Fruit fly (Drosophila melanogaster): ENCODE results near the gene CG17726.

The CG17726 gene

DNA sequence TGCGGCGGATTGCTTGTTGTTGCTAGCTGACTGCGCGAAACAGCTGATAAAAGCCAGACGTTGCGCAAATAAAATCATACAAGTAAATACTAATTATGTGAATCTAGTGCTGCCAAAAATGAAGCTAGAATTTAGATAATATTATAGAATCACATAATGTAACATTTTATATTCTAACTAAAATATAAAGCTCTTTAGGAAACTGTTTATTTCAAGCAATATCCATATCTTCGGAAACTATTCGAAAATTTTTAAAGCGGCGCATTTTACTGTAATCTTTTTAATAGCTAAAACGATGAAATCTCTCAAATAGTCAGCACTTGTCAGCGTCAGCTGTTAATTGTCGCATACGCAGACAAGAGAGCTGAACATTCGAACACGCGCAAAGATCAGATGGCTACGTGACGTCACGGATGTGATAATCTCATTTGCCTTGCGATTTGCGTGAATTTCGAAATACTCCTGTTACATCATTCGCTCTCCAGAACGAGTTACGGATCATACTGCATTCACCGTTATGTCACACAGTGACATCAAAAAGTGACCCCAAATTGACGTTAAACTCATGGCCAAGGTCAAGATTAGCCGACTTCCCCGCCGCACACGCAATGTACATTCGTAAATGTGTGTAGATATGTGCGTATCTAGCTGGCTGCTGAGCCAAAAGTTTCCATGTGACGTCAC, 16.6 kb downstream of the CG17726 start (continued):
- TF ChIP-seq lbe (GFP tag; optimal IDR thresholded peaks at IDR 0.05) (peak; percentile 24), CG14860 (GFP tag; IDR thresholded peaks at IDR 0.05; ENCODE audit: partially characterized antibody) (no peak), lov (optimal IDR thresholded peaks at IDR 0.05) (no peak), lov (GFP tag; IDR thresholded peaks at IDR 0.05) (no peak), CG11696 (GFP tag; IDR thresholded peaks at IDR 0.05) (no peak), odd (GFP tag; optimal IDR thresholded peaks at IDR 0.05) (no peak), Atf-2 (GFP tag; optimal IDR thresholded peaks at IDR 0.05) (no peak), ara (GFP tag; IDR thresholded peaks at IDR 0.05) (no peak), Atf6 (GFP tag; IDR thresholded peaks at IDR 0.05) (no peak), pum (GFP tag; optimal IDR thresholded peaks at IDR 0.05) (no peak), CG7556 (GFP tag; optimal IDR thresholded peaks at IDR 0.05) (peak; percentile 47), CG10209 (GFP tag; optimal IDR thresholded peaks at IDR 0.05) (no peak), Fer1 (GFP tag; optimal IDR thresholded peaks at IDR 0.05) (peak; percentile 77), Dad (GFP tag; optimal IDR thresholded peaks at IDR 0.05) (no peak), al (GFP tag; IDR thresholded peaks at IDR 0.05) (0 out of 2 replicates have a peak, but pooled peaks have one; percentile 20), nom (GFP tag; optimal IDR thresholded peaks at IDR 0.05) (peak; percentile 30), Camta (GFP tag; optimal IDR thresholded peaks at IDR 0.05) (no peak), sim (GFP tag; IDR thresholded peaks at IDR 0.05) (no peak), Eip74EF (GFP tag; optimal IDR thresholded peaks at IDR 0.05) (no peak), CG4820 (GFP tag; optimal IDR thresholded peaks at IDR 0.05) (peak; percentile 20), sna (GFP tag; IDR thresholded peaks at IDR 0.05; ENCODE audit: partially characterized antibody) (no peak), wdn (GFP tag; IDR thresholded peaks at IDR 0.05) (no peak), HHEX (GFP tag; optimal IDR thresholded peaks at IDR 0.05) (peak; percentile 38), Bteb2 (GFP tag; optimal IDR thresholded peaks at IDR 0.05) (no peak), BtbVII (GFP tag; optimal IDR thresholded peaks at IDR 0.05) (peak; percentile 84), CG9932 (GFP tag; IDR thresholded peaks at IDR 0.05) (no peak), BEAF-32 (GFP tag; optimal IDR thresholded peaks at IDR 0.05) (no peak), pfk (GFP tag; optimal IDR thresholded peaks at IDR 0.05) (no peak), CG2116 (GFP tag; optimal IDR thresholded peaks at IDR 0.05) (no peak), CG8290 (GFP tag; optimal IDR thresholded peaks at IDR 0.05) (peak; percentile 11), CG8290 (tag; optimal IDR thresholded peaks at IDR 0.05) (peak in 1 of 2 experiments; percentile 13), ac (GFP tag; optimal IDR thresholded peaks at IDR 0.05) (no peak), CG10147 (GFP tag; optimal IDR thresholded peaks at IDR 0.05) (peak; percentile 45), CG1792 (GFP tag; optimal IDR thresholded peaks at IDR 0.05) (no peak), H15 (GFP tag; IDR thresholded peaks at IDR 0.05) (no peak), amos (GFP tag; IDR thresholded peaks at IDR 0.05; ENCODE audit: partially characterized antibody) (no peak), yki (optimal IDR thresholded peaks at IDR 0.05) (no peak), CG4854 (GFP tag; optimal IDR thresholded peaks at IDR 0.05) (no peak), vfl (GFP tag; optimal IDR thresholded peaks at IDR 0.05) (no peak), CG34224 (GFP tag; IDR thresholded peaks at IDR 0.05; ENCODE audit: partially characterized antibody) (no peak), HmgZ (tag; optimal IDR thresholded peaks at IDR 0.05) (no peak), CG15073 (GFP tag; optimal IDR thresholded peaks at IDR 0.05) (no peak), fd96Cb (tag; optimal IDR thresholded peaks at IDR 0.05) (no peak), Pdp1 (GFP tag; optimal IDR thresholded peaks at IDR 0.05) (peak in 1 of 2 experiments; percentile 97), ab (GFP tag; optimal IDR thresholded peaks at IDR 0.05) (no peak), CG11093 (GFP tag; IDR thresholded peaks at IDR 0.05) (no peak), CG3838 (GFP tag; optimal IDR thresholded peaks at IDR 0.05) (no peak), CG17829 (tag; optimal IDR thresholded peaks at IDR 0.05) (peak; percentile 30), lola (GFP tag; optimal IDR thresholded peaks at IDR 0.05) (no peak), CG15696 (tag; optimal IDR thresholded peaks at IDR 0.05) (no peak)

Measured in whole organism, embryonic.